Fruit fly (Drosophila melanogaster) whole organism, embryonic: ENCODE results near the gene gammaTub37C.

Experiments
- Atf-2 ChIP-seq: fragments of 200-800 bp; sonication (Bioruptor generic); optimal IDR thresholded peaks from 2 replicates; lab custom pipeline; 2016; ENCODE audit warnings: missing biosample characterization, missing genetic modification characterization
- Atf6 ChIP-seq: fragments of 200-800 bp; sonication (Bioruptor generic); IDR thresholded peaks from 2 replicates; pipeline ENCODE4 v1.3.6; 2022; ENCODE audit warnings: missing biosample characterization, missing genetic modification characterization
- Blimp-1 ChIP-seq: fragments of 200-800 bp; sonication (Bioruptor generic); optimal IDR thresholded peaks from 3 replicates; lab custom pipeline; 2018; ENCODE audit warnings: missing biosample characterization, missing genetic modification characterization, mild to moderate bottlenecking, moderate library complexity, missing genetic modification reagents
- BtbVII ChIP-seq: fragments of 200-800 bp; sonication (Bioruptor generic); optimal IDR thresholded peaks from 3 replicates; lab custom pipeline; 2017; ENCODE audit warnings: missing biosample characterization, mild to moderate bottlenecking, missing genetic modification characterization
- CG10321 ChIP-seq: fragments of 200-800 bp; sonication (Bioruptor generic); IDR thresholded peaks from 2 replicates; pipeline ENCODE4 v1.3.6; 2022; ENCODE audit warnings: missing biosample characterization, missing genetic modification characterization
- CG10654 ChIP-seq: fragments of 200-800 bp; sonication (Bioruptor generic); optimal IDR thresholded peaks from 2 replicates; lab custom pipeline; 2016; ENCODE audit warnings: missing biosample characterization, missing genetic modification characterization
- CG12071 ChIP-seq: fragments of 200-800 bp; sonication (Bioruptor generic); optimal IDR thresholded peaks from 3 replicates; lab custom pipeline; 2018; ENCODE audit warnings: missing biosample characterization, mild to moderate bottlenecking, missing genetic modification characterization
- CG13296 ChIP-seq: fragments of 200-800 bp; sonication (Bioruptor generic); optimal IDR thresholded peaks from 3 replicates; lab custom pipeline; 2018; ENCODE audit warnings: missing biosample characterization, mild to moderate bottlenecking, missing genetic modification characterization
- CG13424 ChIP-seq: fragments of 200-800 bp; sonication (Bioruptor generic); optimal IDR thresholded peaks from 2 replicates; lab custom pipeline; 2019; ENCODE audit warnings: missing biosample characterization, mild to moderate bottlenecking, missing genetic modification characterization, moderate library complexity
- CG14050 ChIP-seq: fragments of 200-800 bp; sonication (Bioruptor generic); IDR thresholded peaks from 3 replicates; pipeline ENCODE4 v1.3.6; 2022; ENCODE audit warnings: missing biosample characterization, missing genetic modification characterization
- CG14667 ChIP-seq: fragments of 200-800 bp; sonication (Bioruptor generic); IDR thresholded peaks from 2 replicates; pipeline ENCODE4 v1.3.6; 2022; ENCODE audit warnings: missing biosample characterization, missing genetic modification characterization
- CG16815 ChIP-seq: fragments of 200-800 bp; sonication (Bioruptor generic); optimal IDR thresholded peaks from 3 replicates; lab custom pipeline; 2017; ENCODE audit warnings: missing biosample characterization, mild to moderate bottlenecking, missing genetic modification characterization
- CG18011 ChIP-seq: fragments of 200-800 bp; sonication (Bioruptor generic); optimal IDR thresholded peaks from 2 replicates; lab custom pipeline; 2017; ENCODE audit warnings: missing biosample characterization, missing genetic modification characterization, mild to moderate bottlenecking, moderate library complexity, missing genotype
- CG2116 ChIP-seq: fragments of 200-800 bp; sonication (Bioruptor generic); optimal IDR thresholded peaks from 3 replicates; lab custom pipeline; 2018; ENCODE audit warnings: missing biosample characterization, mild to moderate bottlenecking, missing genetic modification characterization
- CG31388 ChIP-seq: fragments of 200-800 bp; sonication (Bioruptor generic); optimal IDR thresholded peaks from 2 replicates; lab custom pipeline; 2016; ENCODE audit warnings: missing biosample characterization, missing genetic modification characterization
- CG31441 ChIP-seq: fragments of 200-800 bp; sonication (Bioruptor generic); IDR thresholded peaks from 2 replicates; pipeline ENCODE4 v1.3.6; 2022; ENCODE audit warnings: missing biosample characterization, missing genetic modification characterization
- CG43689 ChIP-seq: fragments of 200-800 bp; sonication (Bioruptor generic); IDR thresholded peaks from 2 replicates; pipeline ENCODE4 v1.3.6; 2022; ENCODE audit warnings: missing biosample characterization, missing genetic modification characterization
- CG6689 ChIP-seq: fragments of 200-800 bp; sonication (Bioruptor generic); IDR thresholded peaks from 2 replicates; pipeline ENCODE4 v1.3.6; 2022; ENCODE audit warnings: missing biosample characterization, missing genetic modification characterization
- CG6765 ChIP-seq: fragments of 200-800 bp; sonication (Bioruptor generic); optimal IDR thresholded peaks from 3 replicates; lab custom pipeline; 2017; ENCODE audit warnings: missing biosample characterization, mild to moderate bottlenecking, missing genetic modification characterization
- CG7271 ChIP-seq: fragments of 200-800 bp; sonication (Bioruptor generic); optimal IDR thresholded peaks from 2 replicates; lab custom pipeline; 2018; ENCODE audit warnings: missing biosample characterization, mild to moderate bottlenecking, missing genetic modification characterization, moderate library complexity
- CG7963 ChIP-seq: fragments of 200-800 bp; sonication (Bioruptor generic); IDR thresholded peaks from 3 replicates; pipeline ENCODE4 v1.3.6; 2022; ENCODE audit warnings: missing biosample characterization, missing genetic modification characterization; ENCODE audit not compliant: partially characterized antibody
- CG8281 ChIP-seq: fragments of 200-800 bp; sonication (Bioruptor generic); optimal IDR thresholded peaks from 2 replicates; lab custom pipeline; 2018; ENCODE audit warnings: missing biosample characterization, mild to moderate bottlenecking, missing genetic modification characterization, moderate library complexity
- CrebB ChIP-seq: fragments of 200-800 bp; sonication (Bioruptor generic); optimal IDR thresholded peaks from 3 replicates; lab custom pipeline; 2018; ENCODE audit warnings: missing biosample characterization, mild to moderate bottlenecking, missing genetic modification characterization
- Dad ChIP-seq: fragments of 200-800 bp; sonication (Bioruptor generic); optimal IDR thresholded peaks from 3 replicates; lab custom pipeline; 2016; ENCODE audit warnings: missing biosample characterization, missing genetic modification characterization
- Dip2 ChIP-seq: fragments of 200-800 bp; sonication (Bioruptor generic); IDR thresholded peaks from 2 replicates; pipeline ENCODE4 v1.3.6; 2022; ENCODE audit warnings: missing biosample characterization, missing genetic modification characterization
- Dref ChIP-seq: fragments of 200-800 bp; sonication (Bioruptor generic); IDR thresholded peaks from 2 replicates; pipeline ENCODE4 v1.3.6; 2022; ENCODE audit warnings: missing biosample characterization, missing genetic modification characterization
- Drgx ChIP-seq: fragments of 200-800 bp; sonication (Bioruptor generic); IDR thresholded peaks from 2 replicates; pipeline ENCODE4 v1.3.6; 2022; ENCODE audit warnings: missing biosample characterization, missing genetic modification characterization
- Elba2 ChIP-seq: fragments of 200-800 bp; sonication (Bioruptor generic); optimal IDR thresholded peaks from 3 replicates; lab custom pipeline; 2016; ENCODE audit warnings: missing biosample characterization, missing genetic modification characterization
- Fer3 ChIP-seq: fragments of 200-800 bp; sonication (Bioruptor generic); optimal IDR thresholded peaks from 2 replicates; lab custom pipeline; 2018; ENCODE audit warnings: missing biosample characterization, mild to moderate bottlenecking, missing genetic modification characterization, moderate library complexity
- HLH54F ChIP-seq: fragments of 200-800 bp; sonication (Bioruptor generic); optimal IDR thresholded peaks from 3 replicates; lab custom pipeline; 2016; ENCODE audit warnings: missing biosample characterization, missing genetic modification characterization
- Kr ChIP-seq: fragments of 200-800 bp; sonication (Bioruptor generic); optimal IDR thresholded peaks from 2 replicates; lab custom pipeline; 2017; ENCODE audit warnings: missing biosample characterization, mild to moderate bottlenecking, missing genetic modification characterization
- Oaz ChIP-seq: fragments of 200-800 bp; sonication (Bioruptor generic); IDR thresholded peaks from 2 replicates; pipeline ENCODE4 v1.3.6; 2022; ENCODE audit warnings: missing biosample characterization, missing genetic modification characterization
- Rfx ChIP-seq: fragments of 200-800 bp; sonication (Bioruptor generic); IDR thresholded peaks from 2 replicates; pipeline ENCODE4 v1.3.6; 2022; ENCODE audit warnings: missing biosample characterization, missing genetic modification characterization
- Six4 ChIP-seq: fragments of 200-800 bp; sonication (Bioruptor generic); optimal IDR thresholded peaks from 2 replicates; lab custom pipeline; 2016; ENCODE audit warnings: missing biosample characterization, missing genetic modification characterization
- Sry-δ ChIP-seq: fragments of 200-800 bp; sonication (Bioruptor generic); optimal IDR thresholded peaks from 2 replicates; lab custom pipeline; 2016; ENCODE audit warnings: missing biosample characterization, missing genetic modification characterization
- Trl ChIP-seq, 3 experiments: fragments of >200 bp in 2 of 3; fragments of 200-800 bp in 1 of 3; sonication (Bioruptor generic) in 1 of 3; optimal IDR thresholded peaks; 2 replicates in 1 of 3; 3 replicates in 2 of 3; lab custom pipeline; 2016 to 2017; ENCODE audit warnings: missing biosample characterization in 1 of 3, missing genetic modification characterization in 1 of 3
- chif ChIP-seq, 2 experiments: fragments of 200-800 bp; sonication (Bioruptor generic); optimal IDR thresholded peaks; 3 replicates each; lab custom pipeline; 2016; ENCODE audit warnings: missing biosample characterization in 2 of 2, missing genetic modification characterization in 2 of 2
- gcm2 ChIP-seq: fragments of 200-800 bp; sonication (Bioruptor generic); optimal IDR thresholded peaks from 2 replicates; lab custom pipeline; 2016; ENCODE audit warnings: missing biosample characterization, missing genetic modification characterization
- gsb-n ChIP-seq: fragments of 200-800 bp; sonication (Bioruptor generic); optimal IDR thresholded peaks from 3 replicates; lab custom pipeline; 2018; ENCODE audit warnings: missing biosample characterization, mild to moderate bottlenecking, missing genetic modification characterization
- kni ChIP-seq: fragments of 200-800 bp; sonication (Bioruptor generic); optimal IDR thresholded peaks from 3 replicates; lab custom pipeline; 2017; ENCODE audit warnings: mild to moderate bottlenecking, missing biosample characterization, missing genetic modification reagents, missing genetic modification characterization
- nerfin-1 ChIP-seq: fragments of 200-800 bp; sonication (Bioruptor generic); optimal IDR thresholded peaks from 3 replicates; lab custom pipeline; 2019; ENCODE audit warnings: missing biosample characterization, mild to moderate bottlenecking, missing genetic modification characterization, moderate library complexity
- peb ChIP-seq: fragments of 200-800 bp; sonication (Bioruptor generic); IDR thresholded peaks from 2 replicates; pipeline ENCODE4 v1.3.6; 2022; ENCODE audit warnings: missing biosample characterization, missing genetic modification characterization
- prd ChIP-seq, 3 experiments: fragments of >200 bp in 2 of 3; fragments of 200-800 bp in 1 of 3; sonication (Bioruptor generic) in 1 of 3; optimal IDR thresholded peaks in 2 of 3; IDR thresholded peaks in 1 of 3; 2 replicates in 2 of 3; 3 replicates in 1 of 3; pipeline versions ENCODE4 v1.3.6 to Lab custom; 2017 to 2022; ENCODE audit warnings: missing biosample characterization in 1 of 3, missing genetic modification characterization in 1 of 3
- psq ChIP-seq: fragments of 200-800 bp; sonication (Bioruptor generic); optimal IDR thresholded peaks from 2 replicates; lab custom pipeline; 2017; ENCODE audit warnings: missing biosample characterization, missing genetic modification characterization
- salm ChIP-seq: fragments of 200-800 bp; sonication (Bioruptor generic); optimal IDR thresholded peaks from 2 replicates; lab custom pipeline; 2018; ENCODE audit warnings: missing biosample characterization, mild to moderate bottlenecking, missing genetic modification characterization
- sug ChIP-seq: fragments of 200-800 bp; optimal IDR thresholded peaks from 2 replicates; lab custom pipeline; 2019; ENCODE audit warnings: missing biosample characterization, mild to moderate bottlenecking, missing genetic modification characterization, moderate library complexity
- tna ChIP-seq: fragments of 200-800 bp; sonication (Bioruptor generic); IDR thresholded peaks from 2 replicates; pipeline ENCODE4 v1.3.6; 2022; ENCODE audit warnings: missing biosample characterization, missing genetic modification characterization; ENCODE audit not compliant: partially characterized antibody
- zen2 ChIP-seq: fragments of 200-800 bp; sonication (Bioruptor generic); IDR thresholded peaks from 3 replicates; pipeline ENCODE4 v1.3.6; 2022; ENCODE audit warnings: missing biosample characterization, missing genetic modification characterization; ENCODE audit not compliant: partially characterized antibody
- zfh1 ChIP-seq: fragments of 200-800 bp; sonication (Bioruptor generic); IDR thresholded peaks from 3 replicates; pipeline ENCODE4 v1.3.6; 2022; ENCODE audit warnings: missing biosample characterization, missing genetic modification characterization

Gene gammaTub37C

DNA sequence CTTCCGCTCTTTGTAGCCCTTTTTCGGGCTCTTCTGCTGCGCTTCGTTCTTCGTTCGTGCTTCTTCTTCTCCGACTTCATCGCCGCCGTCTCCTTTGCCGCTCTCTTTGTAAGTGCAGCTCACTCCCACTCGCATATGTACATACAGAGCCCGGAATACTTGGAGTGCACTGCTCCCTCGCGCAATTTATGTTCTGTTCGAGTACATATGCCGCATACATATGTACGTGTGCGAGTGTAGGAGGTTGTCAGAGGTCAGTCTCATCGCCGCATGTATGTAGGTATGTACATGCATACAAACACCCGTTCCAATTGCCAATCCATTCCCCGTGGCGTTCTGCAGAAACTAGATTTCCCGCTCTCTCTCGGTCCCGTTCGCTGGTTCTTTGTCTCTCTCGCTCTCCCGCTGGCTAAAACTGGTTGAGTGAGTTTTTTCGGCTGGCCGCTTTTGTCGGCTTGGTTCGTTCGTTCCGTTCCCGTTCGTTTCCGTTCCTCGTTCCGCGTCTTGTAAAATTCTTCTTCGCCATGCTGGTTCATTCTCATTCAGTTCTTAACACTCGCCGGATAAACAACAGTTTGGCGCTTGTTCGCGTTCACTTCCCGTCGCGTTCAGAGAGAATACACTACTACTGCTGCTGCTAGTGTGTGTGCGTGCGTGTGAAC, 27.4 kb downstream of the gammaTub37C start (continued):
- TF ChIP-seq CG6765 (GFP tag; lab: Kevin White, UChicago), result peak; percentile 73
- no peak for TF ChIP-seq CG31388 (GFP tag; lab: Kevin White, UChicago)
- no peak for TF ChIP-seq tna (GFP tag; lab: Robert Waterston, UW)
- TF ChIP-seq CrebB (tag; lab: Kevin White, UChicago), result peak; percentile 23
- TF ChIP-seq CG18011 (GFP tag; lab: Kevin White, UChicago), result no peak
- TF ChIP-seq HLH54F (GFP tag; lab: Kevin White, UChicago), result no peak
- TF ChIP-seq CG14667, result no peak
- no peak for TF ChIP-seq CG10654 (GFP tag; lab: Kevin White, UChicago)
- TF ChIP-seq CG16815, result no peak
- peak; percentile 91 to 95 for TF ChIP-seq Trl (optimal IDR thresholded peaks at IDR 0.05; lab: Kevin White, UChicago)
- peak; percentile 54 for TF ChIP-seq Trl (GFP tag; optimal IDR thresholded peaks at IDR 0.05; lab: Kevin White, UChicago)
- TF ChIP-seq kni (GFP tag; lab: Kevin White, UChicago), result peak; percentile 96
- peak; percentile 53 for TF ChIP-seq CG12071
- TF ChIP-seq Sry-δ, result no peak
- TF ChIP-seq Drgx (GFP tag; lab: Robert Waterston, UW), result no peak
- no peak for TF ChIP-seq gcm2
- TF ChIP-seq Dad (GFP tag; lab: Kevin White, UChicago), result no peak
- TF ChIP-seq Oaz, result no peak
- peak; percentile 30 for TF ChIP-seq CG7271 (tag; lab: Kevin White, UChicago)
- no peak for TF ChIP-seq Dip2 (GFP tag; lab: Robert Waterston, UW)
- peak; percentile 56 for TF ChIP-seq sug (tag; lab: Kevin White, UChicago)
- no peak for TF ChIP-seq Blimp-1 (GFP tag; lab: Kevin White, UChicago)
- TF ChIP-seq psq (GFP tag; lab: Kevin White, UChicago), result peak; percentile 22
- TF ChIP-seq Atf-2 (GFP tag; lab: Kevin White, UChicago), result peak; percentile 8
- no peak for TF ChIP-seq CG10321 (GFP tag; lab: Robert Waterston, UW)
- TF ChIP-seq CG13424 (tag; lab: Kevin White, UChicago), result no peak
- no peak for TF ChIP-seq CG43689
- TF ChIP-seq zfh1, result no peak
- no peak for TF ChIP-seq CG8281
- TF ChIP-seq chif (GFP tag; optimal IDR thresholded peaks at IDR 0.05; lab: Kevin White, UChicago), result peak in 1 of 2 experiments; percentile 25
- peak; percentile 64 for TF ChIP-seq CG13296
- no peak for TF ChIP-seq Dref
- no peak for TF ChIP-seq CG31441
- TF ChIP-seq Six4 (GFP tag; lab: Kevin White, UChicago), result no peak
- TF ChIP-seq CG14050 (GFP tag; lab: Robert Waterston, UW), result no peak
- TF ChIP-seq zen2 (GFP tag; lab: Robert Waterston, UW), result no peak
- peak; percentile 37; the same call in 1 of the 2 replicates for TF ChIP-seq Rfx (GFP tag; lab: Robert Waterston, UW)
- peak; percentile 46 for TF ChIP-seq Kr (GFP tag; lab: Kevin White, UChicago)
- peak; percentile 44 for TF ChIP-seq BtbVII (GFP tag; lab: Kevin White, UChicago)
- TF ChIP-seq salm (tag; lab: Kevin White, UChicago), result no peak
- TF ChIP-seq CG2116 (GFP tag; lab: Kevin White, UChicago), result peak; percentile 6
- TF ChIP-seq CG6689 (GFP tag; lab: Robert Waterston, UW), result no peak
- peak; percentile 50 for TF ChIP-seq nerfin-1 (tag; lab: Kevin White, UChicago)
- 0 out of 2 replicates have a peak, but pooled peaks have one; percentile 9 for TF ChIP-seq peb (GFP tag; lab: Robert Waterston, UW)
- 0 out of 2 replicates have a peak, but pooled peaks have one; percentile 18 for TF ChIP-seq Atf6 (GFP tag; lab: Robert Waterston, UW)
- peak; percentile 23 for TF ChIP-seq Fer3 (tag; lab: Kevin White, UChicago)
- 0 out of 3 replicates have a peak, but pooled peaks have one; percentile 34 for TF ChIP-seq CG7963
- no peak for TF ChIP-seq Elba2 (GFP tag; lab: Kevin White, UChicago)
- no peak for TF ChIP-seq prd (optimal IDR thresholded peaks at IDR 0.05; lab: Kevin White, UChicago)
- TF ChIP-seq prd (GFP tag; IDR thresholded peaks at IDR 0.05; lab: Robert Waterston, UW), result no peak
- TF ChIP-seq gsb-n, result peak; percentile 51
